Worm (Caenorhabditis elegans) whole organism, mixed stage, embryonic: ENCODE results near the gene atp-2.
A peak's percentile ranks its signal among the peaks of the same experiment; 100 is the strongest.

Experiments
- M03D4.4 ChIP-seq: sonication (generic microtip); optimal IDR thresholded peaks from 2 replicates; lab custom pipeline; 2017; ENCODE audit warnings: mild to moderate bottlenecking, missing genetic modification characterization, missing compliant biosample characterization
- bed-3 ChIP-seq: fragments of 200-800 bp; sonication (Bioruptor generic); optimal IDR thresholded peaks from 3 replicates; lab custom pipeline; 2018; ENCODE audit warnings: mild to moderate bottlenecking, missing genetic modification characterization, moderate library complexity, missing compliant biosample characterization
- blmp-1 ChIP-seq: fragments of 150-350 bp; optimal IDR thresholded peaks from 2 replicates; lab custom pipeline; 2014; ENCODE audit warnings: missing biosample characterization, missing genetic modification characterization
- ceh-43 ChIP-seq: fragments of 200-800 bp; sonication (Bioruptor generic); optimal IDR thresholded peaks from 2 replicates; lab custom pipeline; 2018; ENCODE audit warnings: mild to moderate bottlenecking, missing genetic modification characterization, moderate library complexity, missing compliant biosample characterization
- ces-1 ChIP-seq: fragments of 150-350 bp; optimal IDR thresholded peaks from 2 replicates; lab custom pipeline; 2014; ENCODE audit warnings: missing biosample characterization, missing genetic modification reagents, missing genetic modification characterization
- cnd-1 ChIP-seq: fragments of 200-800 bp; sonication (Bioruptor generic); optimal IDR thresholded peaks from 2 replicates; lab custom pipeline; 2018; ENCODE audit warnings: mild to moderate bottlenecking, missing genetic modification characterization, missing compliant biosample characterization
- drap-1 ChIP-seq: fragments of 200-800 bp; sonication (Bioruptor generic); optimal IDR thresholded peaks from 3 replicates; lab custom pipeline; 2018; ENCODE audit warnings: mild to moderate bottlenecking, missing genetic modification characterization, missing compliant biosample characterization
- elt-1 ChIP-seq: sonication (generic microtip); optimal IDR thresholded peaks from 2 replicates; lab custom pipeline; 2017; ENCODE audit warnings: missing genetic modification characterization, mild to moderate bottlenecking, missing compliant biosample characterization, antibody characterized with exemption, moderate library complexity, borderline replicate concordance; ENCODE audit not compliant: insufficient read depth
- ham-2 ChIP-seq: fragments of 200-800 bp; sonication (Bioruptor generic); optimal IDR thresholded peaks from 2 replicates; lab custom pipeline; 2018; ENCODE audit warnings: mild to moderate bottlenecking, missing genetic modification characterization, missing compliant biosample characterization
- hlh-1 ChIP-seq: fragments of 150-350 bp; optimal IDR thresholded peaks from 2 replicates; lab custom pipeline; 2014; ENCODE audit warnings: missing biosample characterization, missing genetic modification reagents, missing genetic modification characterization
- lin-13 ChIP-seq: fragments of 150-350 bp; optimal IDR thresholded peaks from 2 replicates; lab custom pipeline; 2014; ENCODE audit warnings: missing biosample characterization, missing genetic modification characterization
- lin-32 ChIP-seq: fragments of 200-800 bp; sonication (Bioruptor generic); optimal IDR thresholded peaks from 2 replicates; lab custom pipeline; 2018; ENCODE audit warnings: mild to moderate bottlenecking, missing genetic modification characterization, missing compliant biosample characterization
- lsy-2 ChIP-seq: fragments of 150-350 bp; optimal IDR thresholded peaks from 2 replicates; lab custom pipeline; 2014; ENCODE audit warnings: missing biosample characterization, missing genetic modification characterization
- mab-5 ChIP-seq: fragments of 150-350 bp; optimal IDR thresholded peaks from 2 replicates; lab custom pipeline; 2014; ENCODE audit warnings: missing biosample characterization, missing genetic modification characterization
- mep-1 ChIP-seq: fragments of 150-350 bp; optimal IDR thresholded peaks from 2 replicates; lab custom pipeline; 2017; ENCODE audit warnings: missing biosample characterization, missing genetic modification reagents, missing genetic modification characterization, inconsistent platforms
- mls-2 ChIP-seq: sonication (generic microtip); optimal IDR thresholded peaks from 2 replicates; lab custom pipeline; 2016; ENCODE audit warnings: mild to moderate bottlenecking, missing genetic modification characterization, moderate library complexity, missing compliant biosample characterization
- nhr-2 ChIP-seq: fragments of 150-350 bp; optimal IDR thresholded peaks from 2 replicates; lab custom pipeline; 2014; ENCODE audit warnings: missing biosample characterization, missing genetic modification characterization
- nhr-28 ChIP-seq: fragments of 150-350 bp; optimal IDR thresholded peaks from 2 replicates; lab custom pipeline; 2014; ENCODE audit warnings: missing biosample characterization, missing genetic modification characterization
- nhr-76 ChIP-seq: sonication (generic microtip); optimal IDR thresholded peaks from 2 replicates; lab custom pipeline; 2017; ENCODE audit warnings: missing biosample characterization, missing genetic modification characterization
- pha-4 ChIP-seq: fragments of 150-350 bp; optimal IDR thresholded peaks from 2 replicates; lab custom pipeline; 2018; ENCODE audit warnings: missing biosample characterization, missing genetic modification reagents, missing genetic modification characterization
- snpc-4 ChIP-seq: fragments of 150-350 bp; optimal IDR thresholded peaks from 2 replicates; lab custom pipeline; 2014; ENCODE audit warnings: missing biosample characterization, missing genetic modification characterization
- sptf-1 ChIP-seq: sonication (generic microtip); optimal IDR thresholded peaks from 2 replicates; lab custom pipeline; 2017; ENCODE audit warnings: mild to moderate bottlenecking, missing genetic modification characterization, moderate library complexity, missing compliant biosample characterization
- tbx-8 ChIP-seq: fragments of 200-800 bp; sonication (Bioruptor generic); optimal IDR thresholded peaks from 2 replicates; lab custom pipeline; 2018; ENCODE audit warnings: mild to moderate bottlenecking, missing genetic modification characterization, moderate library complexity, missing compliant biosample characterization
- unc-120 ChIP-seq: sonication (generic microtip); optimal IDR thresholded peaks from 2 replicates; lab custom pipeline; 2017; ENCODE audit warnings: missing genetic modification characterization, missing compliant biosample characterization; ENCODE audit not compliant: poor library complexity, severe bottlenecking
- unc-39 ChIP-seq: fragments of 150-350 bp; optimal IDR thresholded peaks from 2 replicates; lab custom pipeline; 2014; ENCODE audit warnings: missing biosample characterization, missing genetic modification characterization
- unc-62 ChIP-seq: fragments of 150-350 bp; optimal IDR thresholded peaks from 2 replicates; lab custom pipeline; 2014; ENCODE audit warnings: missing biosample characterization, missing genetic modification reagents, missing genetic modification characterization
- zip-8 ChIP-seq: fragments of 150-350 bp; optimal IDR thresholded peaks from 2 replicates; lab custom pipeline; 2014; ENCODE audit warnings: missing biosample characterization, missing genetic modification characterization
- ztf-11 ChIP-seq: fragments of 150-350 bp; optimal IDR thresholded peaks from 2 replicates; lab custom pipeline; 2014; ENCODE audit warnings: missing biosample characterization, missing genetic modification characterization

atp-2 gene

ce11 chrIII:5267217-5267906 lies 39.1 kb downstream of the atp-2 start, which contains the start of gene ZC395.5:
Gene ZC395.5, plus strand, starts transcription at chrIII:5267848.
- TF ChIP-seq zip-8 (tag; lab: Kevin White, UChicago) (peak; percentile 11), lin-32 (GFP tag; lab: Kevin White, UChicago) (no peak)
- TF ChIP-seq, all 35 proteins: peak for 1

ce11 chrIII:5268486-5268885 lies 40.3 kb downstream of the atp-2 start:
- TF ChIP-seq lin-32 (GFP tag; lab: Kevin White, UChicago): no peak
- no peak for TF ChIP-seq lin-13 (tag; lab: Kevin White, UChicago)
- TF ChIP-seq mab-5 (tag; lab: Kevin White, UChicago): no peak
- no peak for TF ChIP-seq nhr-76 (tag; lab: Kevin White, UChicago)
- no peak for TF ChIP-seq tbx-8 (GFP tag; lab: Kevin White, UChicago)
- no peak for TF ChIP-seq lsy-2 (tag; lab: Kevin White, UChicago)
- TF ChIP-seq unc-62: no peak
- TF ChIP-seq bed-3 (GFP tag; lab: Kevin White, UChicago): no peak
- no peak for TF ChIP-seq drap-1 (GFP tag; lab: Kevin White, UChicago)
- TF ChIP-seq nhr-2 (tag; lab: Kevin White, UChicago): no peak
- TF ChIP-seq nhr-28: no peak
- TF ChIP-seq hlh-1 (tag; lab: Kevin White, UChicago): no peak
- TF ChIP-seq M03D4.4 (tag; lab: Kevin White, UChicago): no peak

- no peak for TF ChIP-seq mep-1 (tag; lab: Kevin White, UChicago)
- TF ChIP-seq blmp-1 (tag; lab: Kevin White, UChicago): no peak
- no peak for TF ChIP-seq unc-120 (tag; lab: Kevin White, UChicago)
- TF ChIP-seq unc-39 (tag; lab: Kevin White, UChicago): no peak
- TF ChIP-seq tbx-8 (GFP tag; lab: Kevin White, UChicago): no peak
- no peak for TF ChIP-seq cnd-1
- no peak for TF ChIP-seq snpc-4 (tag; lab: Kevin White, UChicago)
- TF ChIP-seq mab-5 (tag; lab: Kevin White, UChicago): no peak
- no peak for TF ChIP-seq drap-1 (GFP tag; lab: Kevin White, UChicago)
- no peak for TF ChIP-seq elt-1 (tag; lab: Kevin White, UChicago)
- no peak for TF ChIP-seq sptf-1 (tag; lab: Kevin White, UChicago)
- TF ChIP-seq nhr-76 (tag; lab: Kevin White, UChicago): no peak
- no peak for TF ChIP-seq mls-2 (tag; lab: Kevin White, UChicago)
These were observed 41.6 kb downstream of the atp-2 start, which contains the start of gene ZC395.4 for ce11 chrIII:5269814-5270213. Gene ZC395.4, plus strand, starts transcription at chrIII:5270114.

- TF ChIP-seq unc-62 (no peak), mab-5 (tag; lab: Kevin White, UChicago) (no peak), sptf-1 (tag; lab: Kevin White, UChicago) (no peak), nhr-28 (no peak), ces-1 (peak; percentile 3), pha-4 (no peak), hlh-1 (tag; lab: Kevin White, UChicago) (no peak), ham-2 (GFP tag; lab: Kevin White, UChicago) (no peak)
These were observed 45.2 kb downstream of the atp-2 start, which contains the start of gene ztf-8 for ce11 chrIII:5273396-5273857. Gene ztf-8, minus strand, starts transcription at chrIII:5273471.

- TF ChIP-seq drap-1 (GFP tag; lab: Kevin White, UChicago) (no peak), pha-4 (no peak), sptf-1 (tag; lab: Kevin White, UChicago) (no peak), ztf-11 (tag; lab: Kevin White, UChicago) (no peak), unc-62 (no peak), ceh-43 (GFP tag; lab: Kevin White, UChicago) (no peak), M03D4.4 (tag; lab: Kevin White, UChicago) (no peak), tbx-8 (GFP tag; lab: Kevin White, UChicago) (no peak)
These were observed 46.0 kb downstream of the atp-2 start for ce11 chrIII:5274250-5274649.
